Fruit fly (Drosophila melanogaster) whole organism, embryonic: ENCODE data around the gene nmo.

Source experiments
- Antp ChIP-seq: fragments of 200-800 bp; sonication (Bioruptor generic); optimal IDR thresholded peaks from 3 replicates; lab custom pipeline; 2016; ENCODE audit warnings: missing biosample characterization, missing genetic modification characterization
- B-H1 ChIP-seq: fragments of 200-800 bp; sonication (Bioruptor generic); IDR thresholded peaks from 3 replicates; pipeline ENCODE4 v1.3.6; 2022; ENCODE audit warnings: missing biosample characterization, missing genetic modification characterization
- CG10274 ChIP-seq: fragments of 200-800 bp; sonication (Bioruptor generic); optimal IDR thresholded peaks from 3 replicates; lab custom pipeline; 2017; ENCODE audit warnings: missing biosample characterization, mild to moderate bottlenecking, missing genetic modification characterization
- CG12659 ChIP-seq: fragments of 200-800 bp; sonication (Bioruptor generic); optimal IDR thresholded peaks from 3 replicates; lab custom pipeline; 2017; ENCODE audit warnings: mild to moderate bottlenecking, missing biosample characterization, missing genetic modification reagents, missing genetic modification characterization
- CG15011 ChIP-seq: fragments of 200-800 bp; sonication (Bioruptor generic); optimal IDR thresholded peaks from 3 replicates; lab custom pipeline; 2018; ENCODE audit warnings: missing biosample characterization, mild to moderate bottlenecking, missing genetic modification characterization
- CG15601 ChIP-seq: fragments of 200-800 bp; sonication (Bioruptor generic); optimal IDR thresholded peaks from 3 replicates; lab custom pipeline; 2019; ENCODE audit warnings: missing biosample characterization, mild to moderate bottlenecking, missing genetic modification characterization, moderate library complexity
- CG17186 ChIP-seq: fragments of 200-800 bp; sonication (Bioruptor generic); optimal IDR thresholded peaks from 3 replicates; lab custom pipeline; 2017; ENCODE audit warnings: missing biosample characterization, missing genetic modification reagents, missing genetic modification characterization
- CG2678 ChIP-seq: fragments of 200-800 bp; sonication (Bioruptor generic); optimal IDR thresholded peaks from 3 replicates; lab custom pipeline; 2019; ENCODE audit warnings: missing biosample characterization, mild to moderate bottlenecking, missing genetic modification characterization, moderate library complexity
- CG31224 ChIP-seq: fragments of 200-800 bp; sonication (Bioruptor generic); IDR thresholded peaks from 2 replicates; pipeline ENCODE4 v1.3.6; 2022; ENCODE audit warnings: missing biosample characterization, missing genetic modification characterization
- CG31388 ChIP-seq: fragments of 200-800 bp; sonication (Bioruptor generic); optimal IDR thresholded peaks from 2 replicates; lab custom pipeline; 2016; ENCODE audit warnings: missing biosample characterization, missing genetic modification characterization
- CG3163 ChIP-seq: fragments of 200-800 bp; sonication (Bioruptor generic); optimal IDR thresholded peaks from 3 replicates; lab custom pipeline; 2016; ENCODE audit warnings: missing biosample characterization, missing genetic modification characterization
- CG33213 ChIP-seq: fragments of 200-800 bp; sonication (Bioruptor generic); optimal IDR thresholded peaks from 3 replicates; lab custom pipeline; 2016; ENCODE audit warnings: missing biosample characterization, missing genetic modification characterization
- CG34376 ChIP-seq: fragments of 200-800 bp; sonication (Bioruptor generic); optimal IDR thresholded peaks from 2 replicates; lab custom pipeline; 2018; ENCODE audit warnings: missing biosample characterization, mild to moderate bottlenecking, missing genetic modification characterization
- CG3726 ChIP-seq: fragments of 200-800 bp; sonication (Bioruptor generic); IDR thresholded peaks from 3 replicates; pipeline ENCODE4, ENCODE4 v1.3.6; 2022; ENCODE audit warnings: missing biosample characterization, missing genetic modification characterization
- CG3847 ChIP-seq: fragments of 200-800 bp; sonication (Bioruptor generic); IDR thresholded peaks from 2 replicates; pipeline ENCODE4 v1.3.6; 2022; ENCODE audit warnings: missing biosample characterization, missing genetic modification characterization
- CG3995 ChIP-seq: fragments of 200-800 bp; sonication (Bioruptor generic); optimal IDR thresholded peaks from 3 replicates; lab custom pipeline; 2016; ENCODE audit warnings: missing biosample characterization, missing genetic modification characterization
- CG4282 ChIP-seq: fragments of 200-800 bp; sonication (Bioruptor generic); optimal IDR thresholded peaks from 2 replicates; lab custom pipeline; 2016; ENCODE audit warnings: missing biosample characterization, missing genetic modification characterization
- CG4404 ChIP-seq: fragments of 200-800 bp; sonication (Bioruptor generic); IDR thresholded peaks from 2 replicates; pipeline ENCODE4 v1.3.6; 2022; ENCODE audit warnings: missing biosample characterization, missing genetic modification characterization
- CG7786 ChIP-seq: fragments of 200-800 bp; sonication (Bioruptor generic); optimal IDR thresholded peaks from 2 replicates; lab custom pipeline; 2016; ENCODE audit warnings: missing biosample characterization, missing genetic modification characterization
- Dfd ChIP-seq, 2 experiments: fragments of >200 bp; optimal IDR thresholded peaks; 2 replicates each; lab custom pipeline; 2017; ENCODE audit warnings: missing biosample characterization in 2 of 2, missing genetic modification characterization in 2 of 2
- E2f2 ChIP-seq: fragments of 200-800 bp; sonication (Bioruptor generic); IDR thresholded peaks from 2 replicates; pipeline ENCODE4 v1.3.6; 2022; ENCODE audit warnings: missing biosample characterization, missing genetic modification characterization
- Gsc ChIP-seq: fragments of 200-800 bp; sonication (Bioruptor generic); IDR thresholded peaks from 2 replicates; pipeline ENCODE4 v1.3.6; 2022; ENCODE audit warnings: missing biosample characterization, missing genetic modification characterization
- Hsf ChIP-seq: fragments of 200-800 bp; sonication (Bioruptor generic); optimal IDR thresholded peaks from 3 replicates; lab custom pipeline; 2016; ENCODE audit warnings: missing biosample characterization, missing genetic modification characterization
- Lhr ChIP-seq: fragments of 200-800 bp; sonication (Bioruptor generic); optimal IDR thresholded peaks from 3 replicates; lab custom pipeline; 2017; ENCODE audit warnings: mild to moderate bottlenecking, missing biosample characterization, missing genetic modification reagents, missing genetic modification characterization
- MBD-R2 ChIP-seq: fragments of 200-800 bp; sonication (Bioruptor generic); IDR thresholded peaks from 2 replicates; pipeline ENCODE4 v1.3.6; 2022; ENCODE audit warnings: missing biosample characterization, missing genetic modification characterization
- MESR4 ChIP-seq: fragments of 200-800 bp; sonication (Bioruptor generic); optimal IDR thresholded peaks from 2 replicates; lab custom pipeline; 2018; ENCODE audit warnings: missing biosample characterization, mild to moderate bottlenecking, missing genetic modification characterization, moderate library complexity
- Mad ChIP-seq: fragments of 200-800 bp; sonication (Bioruptor generic); optimal IDR thresholded peaks from 2 replicates; lab custom pipeline; 2016; ENCODE audit warnings: missing biosample characterization, missing genetic modification characterization
- Med ChIP-seq: fragments of 200-800 bp; sonication (Bioruptor generic); peaks from one replicate; lab custom pipeline; 2016; ENCODE audit warnings: missing biosample characterization, missing genetic modification characterization, mild to moderate bottlenecking, inconsistent platforms, moderate library complexity
- Nf-YC ChIP-seq: fragments of 200-800 bp; optimal IDR thresholded peaks from 3 replicates; lab custom pipeline; 2019; ENCODE audit warnings: missing biosample characterization, mild to moderate bottlenecking, missing genetic modification characterization, moderate library complexity
- Sry-δ ChIP-seq: fragments of 200-800 bp; sonication (Bioruptor generic); optimal IDR thresholded peaks from 2 replicates; lab custom pipeline; 2016; ENCODE audit warnings: missing biosample characterization, missing genetic modification characterization
- YL-1 ChIP-seq: fragments of 200-800 bp; sonication (Bioruptor generic); optimal IDR thresholded peaks from 3 replicates; lab custom pipeline; 2017; ENCODE audit warnings: missing biosample characterization, mild to moderate bottlenecking, missing genetic modification characterization
- bab2 ChIP-seq: fragments of 200-800 bp; sonication (Bioruptor generic); optimal IDR thresholded peaks from 2 replicates; lab custom pipeline; 2016; ENCODE audit warnings: missing biosample characterization, missing genetic modification characterization
- bbx ChIP-seq: fragments of 200-800 bp; sonication (Bioruptor generic); IDR thresholded peaks from 2 replicates; pipeline ENCODE4 v1.3.6; 2022; ENCODE audit warnings: missing biosample characterization, missing genetic modification characterization; ENCODE audit not compliant: partially characterized antibody
- dan ChIP-seq: fragments of 200-800 bp; sonication (Bioruptor generic); IDR thresholded peaks from 2 replicates; pipeline ENCODE4 v1.3.6; 2022; ENCODE audit warnings: missing biosample characterization, missing genetic modification characterization
- ewg ChIP-seq: fragments of 200-800 bp; sonication (Bioruptor generic); optimal IDR thresholded peaks from 3 replicates; lab custom pipeline; 2017; ENCODE audit warnings: mild to moderate bottlenecking, missing biosample characterization, missing genetic modification reagents, missing genetic modification characterization
- eyg ChIP-seq: fragments of 200-800 bp; sonication (Bioruptor generic); optimal IDR thresholded peaks from 3 replicates; lab custom pipeline; 2016; ENCODE audit warnings: missing biosample characterization, missing genetic modification characterization
- fd102C ChIP-seq: fragments of 200-800 bp; sonication (Bioruptor generic); optimal IDR thresholded peaks from 2 replicates; lab custom pipeline; 2018; ENCODE audit warnings: missing biosample characterization, mild to moderate bottlenecking, missing genetic modification characterization, moderate library complexity
- fd3F ChIP-seq: fragments of 200-800 bp; sonication (Bioruptor generic); optimal IDR thresholded peaks from 2 replicates; lab custom pipeline; 2018; ENCODE audit warnings: missing biosample characterization, mild to moderate bottlenecking, missing genetic modification characterization, moderate library complexity
- fd64A ChIP-seq: fragments of 200-800 bp; sonication (Bioruptor generic); optimal IDR thresholded peaks from 3 replicates; lab custom pipeline; 2018; ENCODE audit warnings: missing biosample characterization, mild to moderate bottlenecking, missing genetic modification characterization
- fd96Cb ChIP-seq: fragments of 200-800 bp; sonication (Bioruptor generic); optimal IDR thresholded peaks from 2 replicates; lab custom pipeline; 2018; ENCODE audit warnings: missing biosample characterization, mild to moderate bottlenecking, missing genetic modification characterization, moderate library complexity
- gce ChIP-seq: fragments of 200-800 bp; sonication (Bioruptor generic); IDR thresholded peaks from 3 replicates; pipeline ENCODE4 v1.3.6; 2022; ENCODE audit warnings: missing biosample characterization, missing genetic modification characterization
- gt ChIP-seq: fragments of 200-800 bp; sonication (Bioruptor generic); IDR thresholded peaks from 2 replicates; pipeline ENCODE4 v1.3.6; 2022; ENCODE audit warnings: missing biosample characterization, missing genetic modification characterization
- kay ChIP-seq: fragments of 200-800 bp; sonication (Bioruptor generic); optimal IDR thresholded peaks from 2 replicates; lab custom pipeline; 2016; ENCODE audit warnings: missing biosample characterization, missing genetic modification characterization
- oc ChIP-seq: fragments of 200-800 bp; sonication (Bioruptor generic); optimal IDR thresholded peaks from 2 replicates; lab custom pipeline; 2018; ENCODE audit warnings: missing biosample characterization, mild to moderate bottlenecking, missing genetic modification characterization, moderate library complexity
- prd ChIP-seq, 3 experiments: fragments of >200 bp in 2 of 3; fragments of 200-800 bp in 1 of 3; sonication (Bioruptor generic) in 1 of 3; optimal IDR thresholded peaks in 2 of 3; IDR thresholded peaks in 1 of 3; 2 replicates in 2 of 3; 3 replicates in 1 of 3; pipeline versions ENCODE4 v1.3.6 to Lab custom; 2017 to 2022; ENCODE audit warnings: missing biosample characterization in 1 of 3, missing genetic modification characterization in 1 of 3
- rib ChIP-seq: fragments of 200-800 bp; sonication (Bioruptor generic); IDR thresholded peaks from 2 replicates; pipeline ENCODE4 v1.3.6; 2022; ENCODE audit warnings: missing biosample characterization, missing genetic modification characterization
- salm ChIP-seq: fragments of 200-800 bp; sonication (Bioruptor generic); optimal IDR thresholded peaks from 2 replicates; lab custom pipeline; 2018; ENCODE audit warnings: missing biosample characterization, mild to moderate bottlenecking, missing genetic modification characterization
- tna ChIP-seq: fragments of 200-800 bp; sonication (Bioruptor generic); IDR thresholded peaks from 2 replicates; pipeline ENCODE4 v1.3.6; 2022; ENCODE audit warnings: missing biosample characterization, missing genetic modification characterization; ENCODE audit not compliant: partially characterized antibody
- vnd ChIP-seq: fragments of 200-800 bp; sonication (Bioruptor generic); IDR thresholded peaks from 3 replicates; pipeline ENCODE4 v1.3.6; 2022; ENCODE audit warnings: missing biosample characterization, missing genetic modification characterization; ENCODE audit not compliant: partially characterized antibody

nmo gene

dm6 chr3L:7988828-7989673, 10.2 kb downstream of the nmo start (continued):
- TF ChIP-seq Lhr (peak; percentile 61), salm (no peak), MESR4 (GFP tag; lab: Kevin White, UChicago) (no peak), fd64A (GFP tag; lab: Kevin White, UChicago) (peak; percentile 22), YL-1 (peak; percentile 25), tna (GFP tag; lab: Robert Waterston, UW) (no peak), bab2 (GFP tag; lab: Kevin White, UChicago) (no peak), rib (peak; percentile 38; the same call in 1 of the 2 replicates), CG31388 (GFP tag; lab: Kevin White, UChicago) (peak; percentile 11), Hsf (GFP tag; lab: Kevin White, UChicago) (peak; percentile 52), CG4282 (GFP tag; lab: Kevin White, UChicago) (no peak), CG33213 (GFP tag; lab: Kevin White, UChicago) (peak; percentile 60), B-H1 (GFP tag; lab: Robert Waterston, UW) (peak; percentile 38; the same call in 1 of the 3 replicates), bbx (GFP tag; lab: Robert Waterston, UW) (no peak), CG15011 (GFP tag; lab: Kevin White, UChicago) (peak; percentile 15), Sry-δ (GFP tag; lab: Kevin White, UChicago) (no peak), vnd (GFP tag; lab: Robert Waterston, UW) (no peak), Med (GFP tag; lab: Kevin White, UChicago) (peak; percentile 65), Dfd (GFP tag; optimal IDR thresholded peaks at IDR 0.05; lab: Kevin White, UChicago) (no peak), fd102C (no peak), gce (GFP tag; lab: Robert Waterston, UW) (no peak), kay (peak; percentile 14), CG12659 (peak; percentile 57), CG3726 (GFP tag; lab: Robert Waterston, UW) (peak; percentile 45; the same call in 1 of the 3 replicates), Nf-YC (no peak), CG31224 (no peak), CG17186 (no peak), gt (no peak), dan (GFP tag; lab: Robert Waterston, UW) (no peak; the same call in 1 of the 2 replicates), CG34376 (GFP tag; lab: Kevin White, UChicago) (no peak), MBD-R2 (GFP tag; lab: Robert Waterston, UW) (0 out of 2 replicates have a peak, but pooled peaks have one; percentile 12), ewg (GFP tag; lab: Kevin White, UChicago) (peak; percentile 60), oc (tag; lab: Kevin White, UChicago) (peak; percentile 47), prd (optimal IDR thresholded peaks at IDR 0.05; lab: Kevin White, UChicago) (no peak), prd (GFP tag; IDR thresholded peaks at IDR 0.05; lab: Robert Waterston, UW) (peak; percentile 83), CG2678 (peak; percentile 81), Antp (GFP tag; lab: Kevin White, UChicago) (peak; percentile 21), E2f2 (peak; percentile 22; the same call in 1 of the 2 replicates), CG3163 (GFP tag; lab: Kevin White, UChicago) (no peak), CG4404 (GFP tag; lab: Robert Waterston, UW) (peak; percentile 80), eyg (GFP tag; lab: Kevin White, UChicago) (no peak), CG10274 (GFP tag; lab: Kevin White, UChicago) (peak; percentile 6), fd96Cb (tag; lab: Kevin White, UChicago) (peak; percentile 83), CG3995 (GFP tag; lab: Kevin White, UChicago) (no peak), CG15601 (tag; lab: Kevin White, UChicago) (peak; percentile 83), Mad (no peak), fd3F (no peak), CG3847 (no peak), Gsc (GFP tag; lab: Robert Waterston, UW) (no peak), CG7786 (GFP tag; lab: Kevin White, UChicago) (no peak)
